Worm (Caenorhabditis elegans) whole organism, young adult: ENCODE measurements around the gene B0244.10.

ENCODE experiments used
- B0019.2 ChIP-seq: fragments of 200-800 bp; sonication (Bioruptor generic); conservative IDR thresholded peaks from 2 replicates; pipeline ENCODE4 v1.3.6; 2022; ENCODE audit warnings: missing genetic modification reagents, missing genetic modification characterization, missing compliant biosample characterization
- B0336.3 ChIP-seq: fragments of 200-800 bp; sonication (Bioruptor generic); IDR thresholded peaks from 2 replicates; pipeline ENCODE4 v1.3.6; 2022; ENCODE audit warnings: missing genetic modification characterization, missing compliant biosample characterization
- C17E4.6 ChIP-seq: fragments of 200-800 bp; sonication (Bioruptor generic); IDR thresholded peaks from 2 replicates; pipeline ENCODE4 v1.3.6; 2022; ENCODE audit warnings: missing genetic modification reagents, missing genetic modification characterization, missing compliant biosample characterization
- F22D6.2 ChIP-seq: sonication (generic microtip); optimal IDR thresholded peaks from 2 replicates; lab custom pipeline; 2016; ENCODE audit warnings: mild to moderate bottlenecking, missing genetic modification characterization, missing compliant biosample characterization
- F37B4.10 ChIP-seq: fragments of 200-800 bp; sonication (Bioruptor generic); IDR thresholded peaks from 2 replicates; pipeline ENCODE4 v1.3.6; 2022; ENCODE audit warnings: missing genetic modification characterization, missing compliant biosample characterization
- F49E8.2 ChIP-seq: sonication (generic microtip); optimal IDR thresholded peaks from 3 replicates; lab custom pipeline; 2017; ENCODE audit warnings: missing genetic modification characterization, mild to moderate bottlenecking, missing compliant biosample characterization, antibody characterized with exemption, moderate library complexity; ENCODE audit not compliant: insufficient read depth
- F57A8.1 ChIP-seq: fragments of 200-800 bp; sonication (Bioruptor generic); optimal IDR thresholded peaks from 2 replicates; lab custom pipeline; 2018; ENCODE audit warnings: mild to moderate bottlenecking, missing genetic modification characterization, moderate library complexity, missing compliant biosample characterization
- F57C9.4 ChIP-seq: sonication (generic microtip); optimal IDR thresholded peaks from 2 replicates; lab custom pipeline; 2017; ENCODE audit warnings: mild to moderate bottlenecking, missing genetic modification characterization, missing compliant biosample characterization
- T26A5.8 ChIP-seq: sonication (generic microtip); optimal IDR thresholded peaks from 2 replicates; lab custom pipeline; 2016; ENCODE audit warnings: missing genetic modification characterization, missing compliant biosample characterization
- Y56A3A.18 ChIP-seq: fragments of 200-800 bp; sonication (Bioruptor generic); IDR thresholded peaks from 2 replicates; pipeline ENCODE4 v1.3.6; 2022; ENCODE audit warnings: missing genetic modification reagents, missing genetic modification characterization, missing compliant biosample characterization
- Y79H2A.3 ChIP-seq: fragments of 200-800 bp; sonication (Bioruptor generic); conservative IDR thresholded peaks from 2 replicates; pipeline ENCODE4 v1.3.6; 2022; ENCODE audit warnings: missing genetic modification reagents, missing genetic modification characterization, missing compliant biosample characterization
- Y95B8A.8 ChIP-seq: fragments of 200-800 bp; sonication (Bioruptor generic); IDR thresholded peaks from 2 replicates; pipeline ENCODE4 v1.3.6; 2022; ENCODE audit warnings: missing genetic modification reagents, missing genetic modification characterization, missing compliant biosample characterization
- aptf-2 ChIP-seq: fragments of 200-800 bp; sonication (Bioruptor generic); conservative IDR thresholded peaks from 2 replicates; pipeline ENCODE4 v1.3.6; 2022; ENCODE audit warnings: missing genetic modification reagents, missing genetic modification characterization, missing compliant biosample characterization
- aptf-3 ChIP-seq: fragments of 200-800 bp; sonication (Bioruptor generic); IDR thresholded peaks from 2 replicates; pipeline ENCODE4 v1.3.6; 2022; ENCODE audit warnings: missing genetic modification characterization, missing compliant biosample characterization
- attf-3 ChIP-seq: fragments of 200-800 bp; sonication (Bioruptor generic); conservative IDR thresholded peaks from 2 replicates; pipeline ENCODE4 v1.3.6; 2022; ENCODE audit warnings: missing genetic modification reagents, missing genetic modification characterization, missing compliant biosample characterization
- attf-6 ChIP-seq: fragments of 200-800 bp; sonication (Bioruptor generic); IDR thresholded peaks from 2 replicates; pipeline ENCODE4 v1.3.6; 2022; ENCODE audit warnings: missing genetic modification reagents, missing genetic modification characterization, missing compliant biosample characterization
- ceh-27 ChIP-seq: fragments of 200-800 bp; sonication (Bioruptor generic); optimal IDR thresholded peaks from 2 replicates; lab custom pipeline; 2018; ENCODE audit warnings: mild to moderate bottlenecking, missing genetic modification characterization, moderate library complexity, missing compliant biosample characterization
- ceh-40 ChIP-seq: fragments of 200-800 bp; sonication (Bioruptor generic); IDR thresholded peaks from 2 replicates; pipeline ENCODE4 v1.3.6; 2022; ENCODE audit warnings: missing genetic modification characterization, missing compliant biosample characterization
- ceh-58 ChIP-seq: fragments of 200-800 bp; sonication (Bioruptor generic); IDR thresholded peaks from 2 replicates; pipeline ENCODE4 v1.3.6; 2022; ENCODE audit warnings: missing genetic modification characterization, missing compliant biosample characterization
- ceh-79 ChIP-seq: sonication (generic microtip); optimal IDR thresholded peaks from 2 replicates; lab custom pipeline; 2017; ENCODE audit warnings: mild to moderate bottlenecking, missing genetic modification characterization, missing compliant biosample characterization
- chd-7 ChIP-seq: sonication (generic microtip); optimal IDR thresholded peaks from 2 replicates; lab custom pipeline; 2016; ENCODE audit warnings: mild to moderate bottlenecking, missing genetic modification characterization, moderate library complexity, missing compliant biosample characterization
- dox-1 ChIP-seq: fragments of 200-800 bp; sonication (Bioruptor generic); IDR thresholded peaks from 2 replicates; pipeline ENCODE4 v1.3.6; 2022; ENCODE audit warnings: missing genetic modification reagents, missing genetic modification characterization, missing compliant biosample characterization
- dpl-1 ChIP-seq: fragments of 150-350 bp; optimal IDR thresholded peaks from 2 replicates; lab custom pipeline; 2014; ENCODE audit warnings: missing biosample characterization, missing genetic modification reagents, missing genetic modification characterization
- efl-1 ChIP-seq: fragments of 150-350 bp; optimal IDR thresholded peaks from 2 replicates; lab custom pipeline; 2014; ENCODE audit warnings: missing biosample characterization, missing genetic modification reagents, missing genetic modification characterization
- gei-17 ChIP-seq: fragments of 200-800 bp; sonication (Bioruptor generic); optimal IDR thresholded peaks from 2 replicates; lab custom pipeline; 2018; ENCODE audit warnings: mild to moderate bottlenecking, missing genetic modification characterization, missing compliant biosample characterization
- him-1 ChIP-seq: sonication (generic microtip); optimal IDR thresholded peaks from 2 replicates; lab custom pipeline; 2016; ENCODE audit warnings: missing genotype, missing genetic modification reagents, missing genetic modification characterization, missing compliant biosample characterization
- hlh-12 ChIP-seq: sonication (generic microtip); optimal IDR thresholded peaks from 2 replicates; lab custom pipeline; 2016; ENCODE audit warnings: missing genetic modification characterization, missing compliant biosample characterization
- hlh-26 ChIP-seq: fragments of 200-800 bp; sonication (Bioruptor generic); conservative IDR thresholded peaks from 2 replicates; pipeline ENCODE4 v1.3.6; 2022; ENCODE audit warnings: missing genetic modification reagents, missing genetic modification characterization, missing compliant biosample characterization
- hmg-1.2 ChIP-seq: fragments of 200-800 bp; sonication (Bioruptor generic); IDR thresholded peaks from 2 replicates; pipeline ENCODE4 v1.3.6; 2022; ENCODE audit warnings: missing genetic modification reagents, missing genetic modification characterization, missing compliant biosample characterization
- hsf-1 ChIP-seq: fragments of 200-800 bp; sonication (Bioruptor generic); IDR thresholded peaks from 2 replicates; pipeline ENCODE4 v1.3.6; 2022; ENCODE audit warnings: missing genetic modification reagents, missing genetic modification characterization, missing compliant biosample characterization
- lin-35 ChIP-seq, 3 experiments: fragments of 150-350 bp in 2 of 3; sonication (generic microtip) in 1 of 3; optimal IDR thresholded peaks; 2 replicates each; lab custom pipeline; 2014 to 2018; ENCODE audit warnings: missing biosample characterization in 3 of 3, missing genetic modification characterization in 3 of 3, missing genetic modification reagents in 3 of 3
- lin-40 ChIP-seq: sonication (generic microtip); optimal IDR thresholded peaks from 2 replicates; lab custom pipeline; 2016; ENCODE audit warnings: missing genetic modification characterization, mild to moderate bottlenecking, missing compliant biosample characterization, missing genotype, missing genetic modification reagents
- lin-54 ChIP-seq: fragments of 200-800 bp; sonication (Bioruptor generic); optimal IDR thresholded peaks from 2 replicates; lab custom pipeline; 2018; ENCODE audit warnings: mild to moderate bottlenecking, missing genetic modification characterization, missing compliant biosample characterization
- lir-1 ChIP-seq: fragments of 200-800 bp; sonication (Bioruptor generic); conservative IDR thresholded peaks from 2 replicates; pipeline ENCODE4 v1.3.6; 2022; ENCODE audit warnings: missing genetic modification reagents, missing genetic modification characterization, missing compliant biosample characterization
- madf-6 ChIP-seq: fragments of 200-800 bp; sonication (Bioruptor generic); IDR thresholded peaks from 2 replicates; pipeline ENCODE4 v1.3.6; 2022; ENCODE audit warnings: missing genetic modification reagents, missing genetic modification characterization, missing compliant biosample characterization
- mcd-1 ChIP-seq: fragments of 200-800 bp; sonication (Bioruptor generic); IDR thresholded peaks from 2 replicates; pipeline ENCODE4 v1.3.6; 2022; ENCODE audit warnings: missing genetic modification reagents, missing genetic modification characterization, missing compliant biosample characterization
- mes-4 ChIP-seq: sonication (generic microtip); optimal IDR thresholded peaks from 2 replicates; lab custom pipeline; 2016; ENCODE audit warnings: missing genotype, missing genetic modification characterization, missing compliant biosample characterization
- nfya-1 ChIP-seq: sonication (generic microtip); optimal IDR thresholded peaks from 2 replicates; lab custom pipeline; 2017; ENCODE audit warnings: antibody characterized with exemption, missing compliant biosample characterization, missing genetic modification characterization, borderline replicate concordance; ENCODE audit not compliant: insufficient read depth
- nfyb-1 ChIP-seq: fragments of 200-800 bp; sonication (Bioruptor generic); IDR thresholded peaks from 2 replicates; pipeline ENCODE4 v1.3.6; 2022; ENCODE audit warnings: missing genetic modification reagents, missing genetic modification characterization, missing compliant biosample characterization
- nhr-80 ChIP-seq: sonication (generic microtip); optimal IDR thresholded peaks from 2 replicates; lab custom pipeline; 2016; ENCODE audit warnings: missing genetic modification characterization, missing compliant biosample characterization
- pha-4 ChIP-seq: fragments of 150-350 bp; sonication (generic microtip); optimal IDR thresholded peaks from 2 replicates; lab custom pipeline; 2014; ENCODE audit warnings: missing biosample characterization, missing genetic modification reagents, missing genetic modification characterization
- repo-1 ChIP-seq: sonication (generic microtip); optimal IDR thresholded peaks from 2 replicates; lab custom pipeline; 2017; ENCODE audit warnings: mild to moderate bottlenecking, missing genetic modification characterization, missing compliant biosample characterization
- sdz-38 ChIP-seq: sonication (generic microtip); optimal IDR thresholded peaks from 2 replicates; lab custom pipeline; 2016; ENCODE audit warnings: missing genotype, missing genetic modification characterization, missing compliant biosample characterization
- somi-1 ChIP-seq: fragments of 200-800 bp; sonication (Bioruptor generic); optimal IDR thresholded peaks from 2 replicates; lab custom pipeline; 2018; ENCODE audit warnings: mild to moderate bottlenecking, missing genetic modification characterization, missing compliant biosample characterization
- sptf-2 ChIP-seq: fragments of 200-800 bp; sonication (Bioruptor generic); optimal IDR thresholded peaks from 2 replicates; lab custom pipeline; 2018; ENCODE audit warnings: mild to moderate bottlenecking, missing genetic modification characterization, missing compliant biosample characterization
- tlf-1 ChIP-seq: fragments of 200-800 bp; sonication (Bioruptor generic); optimal IDR thresholded peaks from 2 replicates; lab custom pipeline; 2018; ENCODE audit warnings: mild to moderate bottlenecking, missing genetic modification characterization, missing compliant biosample characterization
- unc-130 ChIP-seq: sonication (generic microtip); optimal IDR thresholded peaks from 2 replicates; lab custom pipeline; 2016; ENCODE audit warnings: missing genetic modification reagents, missing genetic modification characterization, missing compliant biosample characterization
- unc-62 ChIP-seq: fragments of 150-350 bp; optimal IDR thresholded peaks from 2 replicates; lab custom pipeline; 2014; ENCODE audit warnings: missing biosample characterization, missing genetic modification reagents, missing genetic modification characterization
- xnd-1 ChIP-seq: sonication (generic microtip); optimal IDR thresholded peaks from 2 replicates; lab custom pipeline; 2016; ENCODE audit warnings: missing genotype, missing genetic modification reagents, missing genetic modification characterization, missing compliant biosample characterization
- zfh-2 ChIP-seq: fragments of 200-800 bp; sonication (Bioruptor generic); conservative IDR thresholded peaks from 2 replicates; pipeline ENCODE4 v1.3.6; 2022; ENCODE audit warnings: missing genetic modification reagents, missing genetic modification characterization, missing compliant biosample characterization
- zim-3 ChIP-seq: sonication (generic microtip); optimal IDR thresholded peaks from 2 replicates; lab custom pipeline; 2017; ENCODE audit warnings: mild to moderate bottlenecking, missing genetic modification characterization, moderate library complexity, missing compliant biosample characterization

B0244.10 gene

ce11 chrIII:5719832-5720194 lies 15.1 kb upstream of the B0244.10 start (continued):
- peak; percentile 64 for TF ChIP-seq tlf-1 (GFP tag; lab: Kevin White, UChicago)
- peak; percentile 78 for TF ChIP-seq dpl-1 (GFP tag; lab: Kevin White, UChicago)
- TF ChIP-seq lir-1 (GFP tag; lab: Robert Waterston, UW) = no peak; the same call in 1 of the 2 replicates
- no peak for TF ChIP-seq ceh-27 (GFP tag; lab: Kevin White, UChicago)
- no peak for TF ChIP-seq dox-1 (GFP tag; lab: Robert Waterston, UW)
- TF ChIP-seq nfya-1 = no peak
- TF ChIP-seq ceh-58 (GFP tag; lab: Robert Waterston, UW) = no peak
- no peak for TF ChIP-seq F57C9.4
- no peak for TF ChIP-seq chd-7 (tag; lab: Kevin White, UChicago)
- no peak for TF ChIP-seq T26A5.8 (tag; lab: Kevin White, UChicago)
- no peak for TF ChIP-seq nfyb-1 (GFP tag; lab: Robert Waterston, UW)
- no peak for TF ChIP-seq unc-62 (GFP tag; lab: Kevin White, UChicago)
- TF ChIP-seq B0336.3 (GFP tag; lab: Robert Waterston, UW) = no peak
- no peak for TF ChIP-seq gei-17 (GFP tag; lab: Kevin White, UChicago)
- TF ChIP-seq attf-3 (GFP tag; lab: Robert Waterston, UW) = no peak
- TF ChIP-seq Y56A3A.18 (GFP tag; lab: Robert Waterston, UW) = no peak
- TF ChIP-seq F37B4.10 (GFP tag; lab: Robert Waterston, UW) = no peak
- no peak for TF ChIP-seq repo-1
- no peak for TF ChIP-seq B0019.2 (GFP tag; lab: Robert Waterston, UW)
- no peak for TF ChIP-seq F22D6.2 (tag; lab: Kevin White, UChicago)
- peak; percentile 76 for TF ChIP-seq xnd-1 (tag; lab: Kevin White, UChicago)
- TF ChIP-seq efl-1 (GFP tag; lab: Kevin White, UChicago) = peak; percentile 78
- TF ChIP-seq mes-4 (tag; lab: Kevin White, UChicago) = no peak
- no peak for TF ChIP-seq ceh-40 (GFP tag; lab: Robert Waterston, UW)
- TF ChIP-seq F57A8.1 = no peak
- peak; percentile 48; the same call in 1 of the 2 replicates for TF ChIP-seq hsf-1 (GFP tag; lab: Robert Waterston, UW)
- no peak for TF ChIP-seq Y95B8A.8 (GFP tag; lab: Robert Waterston, UW)
- TF ChIP-seq zfh-2 = no peak
- TF ChIP-seq unc-130 (GFP tag; lab: Kevin White, UChicago) = no peak
- no peak for TF ChIP-seq lin-40 (tag; lab: Kevin White, UChicago)
- no peak for TF ChIP-seq pha-4 (tag; lab: Kevin White, UChicago)
- TF ChIP-seq ceh-79 (tag; lab: Kevin White, UChicago) = no peak
- TF ChIP-seq nhr-80 (tag; lab: Kevin White, UChicago) = no peak
- TF ChIP-seq Y79H2A.3 (GFP tag; lab: Robert Waterston, UW) = no peak
- TF ChIP-seq somi-1 (GFP tag; lab: Kevin White, UChicago) = no peak
- peak; percentile 87 for TF ChIP-seq madf-6
- no peak for TF ChIP-seq aptf-2 (GFP tag; lab: Robert Waterston, UW)
- no peak for TF ChIP-seq aptf-3 (GFP tag; lab: Robert Waterston, UW)
- TF ChIP-seq sptf-2 = no peak
- no peak for TF ChIP-seq hlh-26 (GFP tag; lab: Robert Waterston, UW)
- peak; percentile 36; the same call in 1 of the 2 replicates for TF ChIP-seq mcd-1
- no peak for TF ChIP-seq zim-3
- TF ChIP-seq lin-54 = peak; percentile 98
- no peak for TF ChIP-seq hmg-1.2 (GFP tag; lab: Robert Waterston, UW)
- peak; percentile 48 to 75 (median 60) for TF ChIP-seq lin-35 (GFP tag; optimal IDR thresholded peaks at IDR 0.05; lab: Kevin White, UChicago)
- no peak for TF ChIP-seq sdz-38 (tag; lab: Kevin White, UChicago)
- TF ChIP-seq hlh-12 (tag; lab: Kevin White, UChicago) = no peak
- TF ChIP-seq C17E4.6 (GFP tag; lab: Robert Waterston, UW) = no peak
- TF ChIP-seq F49E8.2 = peak; percentile 40
- no peak for TF ChIP-seq attf-6 (GFP tag; lab: Robert Waterston, UW)
- peak; percentile 8 for TF ChIP-seq him-1 (tag; lab: Kevin White, UChicago)
